Fruit fly (Drosophila melanogaster) whole organism, embryonic: ENCODE results near the gene wrm2.
A peak's percentile ranks its signal among the peaks of the same experiment; 100 is the strongest.

Experiments used
- Bgb ChIP-seq: fragments of 200-800 bp; sonication (Bioruptor generic); IDR thresholded peaks from 2 replicates; pipeline ENCODE4 v1.3.6; 2022; ENCODE audit warnings: missing biosample characterization, missing genetic modification characterization; ENCODE audit not compliant: partially characterized antibody
- CG10543 ChIP-seq: fragments of 200-800 bp; sonication (Bioruptor generic); optimal IDR thresholded peaks from 3 replicates; lab custom pipeline; 2017; ENCODE audit warnings: missing biosample characterization, mild to moderate bottlenecking, missing genetic modification characterization, moderate library complexity
- CG11456 ChIP-seq: fragments of 200-800 bp; sonication (Bioruptor generic); IDR thresholded peaks from 3 replicates; pipeline ENCODE4 v1.3.6; 2022; ENCODE audit warnings: missing biosample characterization, missing genetic modification characterization
- CG12769 ChIP-seq: fragments of 200-800 bp; sonication (Bioruptor generic); optimal IDR thresholded peaks from 2 replicates; lab custom pipeline; 2019; ENCODE audit warnings: missing biosample characterization, mild to moderate bottlenecking, missing genetic modification characterization, moderate library complexity
- CG13775 ChIP-seq: fragments of 200-800 bp; sonication (Bioruptor generic); optimal IDR thresholded peaks from 3 replicates; lab custom pipeline; 2017; ENCODE audit warnings: missing biosample characterization, mild to moderate bottlenecking, missing genetic modification characterization
- CG15011 ChIP-seq: fragments of 200-800 bp; sonication (Bioruptor generic); optimal IDR thresholded peaks from 3 replicates; lab custom pipeline; 2018; ENCODE audit warnings: missing biosample characterization, mild to moderate bottlenecking, missing genetic modification characterization
- CG1647 ChIP-seq: fragments of 200-800 bp; sonication (Bioruptor generic); optimal IDR thresholded peaks from 3 replicates; lab custom pipeline; 2016; ENCODE audit warnings: missing biosample characterization, missing genetic modification characterization
- CG17359 ChIP-seq: fragments of 200-800 bp; sonication (Bioruptor generic); optimal IDR thresholded peaks from 3 replicates; lab custom pipeline; 2018; ENCODE audit warnings: missing biosample characterization, mild to moderate bottlenecking, missing genetic modification characterization, moderate library complexity
- CG17385 ChIP-seq: fragments of 200-800 bp; sonication (Bioruptor generic); optimal IDR thresholded peaks from 3 replicates; lab custom pipeline; 2018; ENCODE audit warnings: missing biosample characterization, mild to moderate bottlenecking, missing genetic modification characterization
- CG18476 ChIP-seq: fragments of 200-800 bp; sonication (Bioruptor generic); optimal IDR thresholded peaks from 2 replicates; lab custom pipeline; 2016; ENCODE audit warnings: missing biosample characterization, mild to moderate bottlenecking, missing genetic modification characterization
- CG18599 ChIP-seq: fragments of 200-800 bp; sonication (Bioruptor generic); optimal IDR thresholded peaks from 3 replicates; lab custom pipeline; 2017; ENCODE audit warnings: missing biosample characterization, missing genetic modification characterization, mild to moderate bottlenecking, moderate library complexity, missing genetic modification reagents
- CG33213 ChIP-seq: fragments of 200-800 bp; sonication (Bioruptor generic); optimal IDR thresholded peaks from 3 replicates; lab custom pipeline; 2016; ENCODE audit warnings: missing biosample characterization, missing genetic modification characterization
- CG34224 ChIP-seq: fragments of 200-800 bp; sonication (Bioruptor generic); IDR thresholded peaks from 3 replicates; pipeline ENCODE4 v1.3.6; 2022; ENCODE audit warnings: missing biosample characterization, missing genetic modification characterization; ENCODE audit not compliant: partially characterized antibody
- CG3995 ChIP-seq: fragments of 200-800 bp; sonication (Bioruptor generic); optimal IDR thresholded peaks from 3 replicates; lab custom pipeline; 2016; ENCODE audit warnings: missing biosample characterization, missing genetic modification characterization
- CG42726 ChIP-seq: fragments of 200-800 bp; sonication (Bioruptor generic); IDR thresholded peaks from 2 replicates; pipeline ENCODE4 v1.3.6; 2022; ENCODE audit warnings: missing biosample characterization, missing genetic modification characterization; ENCODE audit not compliant: partially characterized antibody
- CG6791 ChIP-seq: fragments of 200-800 bp; sonication (Bioruptor generic); IDR thresholded peaks from 3 replicates; pipeline ENCODE4 v1.3.6; 2022; ENCODE audit warnings: missing biosample characterization, missing genetic modification characterization; ENCODE audit not compliant: partially characterized antibody
- CG6813 ChIP-seq: fragments of 200-800 bp; sonication (Bioruptor generic); optimal IDR thresholded peaks from 2 replicates; lab custom pipeline; 2017; ENCODE audit warnings: missing biosample characterization, missing genetic modification characterization, mild to moderate bottlenecking, moderate library complexity, missing genetic modification reagents
- CG8281 ChIP-seq: fragments of 200-800 bp; sonication (Bioruptor generic); optimal IDR thresholded peaks from 2 replicates; lab custom pipeline; 2018; ENCODE audit warnings: missing biosample characterization, mild to moderate bottlenecking, missing genetic modification characterization, moderate library complexity
- CG9817 ChIP-seq: fragments of 200-800 bp; sonication (Bioruptor generic); optimal IDR thresholded peaks from 2 replicates; lab custom pipeline; 2018; ENCODE audit warnings: missing biosample characterization, mild to moderate bottlenecking, missing genetic modification characterization, moderate library complexity
- CG9876 ChIP-seq: fragments of 200-800 bp; sonication (Bioruptor generic); optimal IDR thresholded peaks from 2 replicates; lab custom pipeline; 2016; ENCODE audit warnings: missing biosample characterization, missing genetic modification characterization
- Chrac-16 ChIP-seq: fragments of 200-800 bp; sonication (Bioruptor generic); optimal IDR thresholded peaks from 3 replicates; lab custom pipeline; 2016; ENCODE audit warnings: missing biosample characterization, missing genetic modification characterization
- D ChIP-seq, 2 experiments: fragments of 200-800 bp in 1 of 2; fragments of >200 bp in 1 of 2; sonication (Bioruptor generic) in 1 of 2; optimal IDR thresholded peaks; 2 replicates in 1 of 2; 3 replicates in 1 of 2; lab custom pipeline; 2017; ENCODE audit warnings: mild to moderate bottlenecking in 1 of 2, missing biosample characterization in 1 of 2, missing genetic modification characterization in 1 of 2, missing genetic modification reagents in 1 of 2
- E2f1 ChIP-seq: fragments of 200-800 bp; sonication (Bioruptor generic); IDR thresholded peaks from 2 replicates; pipeline ENCODE4 v1.3.6; 2022; ENCODE audit warnings: missing biosample characterization, missing genetic modification characterization
- Mes4 ChIP-seq: fragments of 200-800 bp; sonication (Bioruptor generic); optimal IDR thresholded peaks from 2 replicates; lab custom pipeline; 2016; ENCODE audit warnings: missing biosample characterization, missing genetic modification characterization
- Oaz ChIP-seq: fragments of 200-800 bp; sonication (Bioruptor generic); IDR thresholded peaks from 2 replicates; pipeline ENCODE4 v1.3.6; 2022; ENCODE audit warnings: missing biosample characterization, missing genetic modification characterization
- PHDP ChIP-seq: fragments of 200-800 bp; sonication (Bioruptor generic); optimal IDR thresholded peaks from 3 replicates; lab custom pipeline; 2018; ENCODE audit warnings: missing biosample characterization, mild to moderate bottlenecking, missing genetic modification characterization, moderate library complexity
- Ssrp ChIP-seq: fragments of 200-800 bp; sonication (Bioruptor generic); optimal IDR thresholded peaks from 2 replicates; lab custom pipeline; 2018; ENCODE audit warnings: missing biosample characterization, mild to moderate bottlenecking, missing genetic modification characterization, moderate library complexity
- Stat92E ChIP-seq, 3 experiments: fragments of >200 bp in 2 of 3; fragments of 200-800 bp in 1 of 3; sonication (Bioruptor generic) in 1 of 3; optimal IDR thresholded peaks; 2 replicates each; lab custom pipeline; 2017 to 2019; ENCODE audit warnings: missing biosample characterization in 3 of 3, missing genetic modification characterization in 3 of 3, mild to moderate bottlenecking in 1 of 3, moderate library complexity in 1 of 3
- ap ChIP-seq: fragments of 200-800 bp; sonication (Bioruptor generic); IDR thresholded peaks from 2 replicates; pipeline ENCODE4 v1.3.6; 2022; ENCODE audit warnings: missing biosample characterization, missing genetic modification characterization
- corto ChIP-seq: fragments of 200-800 bp; sonication (Bioruptor generic); optimal IDR thresholded peaks from 2 replicates; lab custom pipeline; 2016; ENCODE audit warnings: missing biosample characterization, mild to moderate bottlenecking, missing genetic modification characterization, moderate library complexity
- croc ChIP-seq: fragments of 200-800 bp; sonication (Bioruptor generic); conservative IDR thresholded peaks from 3 replicates; pipeline ENCODE4 v1.3.6; 2022; ENCODE audit warnings: missing biosample characterization, missing genetic modification characterization
- disco-r ChIP-seq: fragments of 200-800 bp; sonication (Bioruptor generic); optimal IDR thresholded peaks from 2 replicates; lab custom pipeline; 2016; ENCODE audit warnings: missing biosample characterization, missing genetic modification characterization
- esg ChIP-seq: fragments of 200-800 bp; sonication (Bioruptor generic); conservative IDR thresholded peaks from 2 replicates; pipeline ENCODE4 v1.3.6; 2022; ENCODE audit warnings: missing biosample characterization, missing genetic modification characterization
- hkb ChIP-seq, 2 experiments: fragments of 200-800 bp in 1 of 2; fragments of >200 bp in 1 of 2; sonication (Bioruptor generic) in 1 of 2; IDR thresholded peaks in 1 of 2; optimal IDR thresholded peaks in 1 of 2; 2 replicates each; pipeline versions ENCODE4 v1.3.6 to Lab custom; 2017 to 2022; ENCODE audit warnings: missing biosample characterization in 1 of 2, missing genetic modification characterization in 1 of 2
- kah ChIP-seq: fragments of 200-800 bp; sonication (Bioruptor generic); optimal IDR thresholded peaks from 2 replicates; lab custom pipeline; 2018; ENCODE audit warnings: missing biosample characterization, mild to moderate bottlenecking, missing genetic modification characterization
- kni ChIP-seq: fragments of 200-800 bp; sonication (Bioruptor generic); optimal IDR thresholded peaks from 3 replicates; lab custom pipeline; 2017; ENCODE audit warnings: mild to moderate bottlenecking, missing biosample characterization, missing genetic modification reagents, missing genetic modification characterization
- mam ChIP-seq: fragments of 200-800 bp; sonication (Bioruptor generic); optimal IDR thresholded peaks from 3 replicates; lab custom pipeline; 2016; ENCODE audit warnings: missing biosample characterization, missing genetic modification characterization
- pan ChIP-seq, 4 experiments: fragments of >200 bp in 3 of 4; fragments of 200-800 bp in 1 of 4; sonication (Bioruptor generic) in 1 of 4; optimal IDR thresholded peaks in 3 of 4; IDR thresholded peaks in 1 of 4; 2 replicates each; pipeline versions ENCODE4 v1.3.6 to Lab custom; 2017 to 2022; ENCODE audit warnings: missing biosample characterization in 2 of 4, missing genetic modification characterization in 2 of 4, mixed read lengths in 1 of 4
- peb ChIP-seq: fragments of 200-800 bp; sonication (Bioruptor generic); IDR thresholded peaks from 2 replicates; pipeline ENCODE4 v1.3.6; 2022; ENCODE audit warnings: missing biosample characterization, missing genetic modification characterization
- ranshi ChIP-seq: fragments of 200-800 bp; sonication (Bioruptor generic); IDR thresholded peaks from 2 replicates; pipeline ENCODE4 v1.3.6; 2022; ENCODE audit warnings: missing biosample characterization, missing genetic modification characterization
- schlank ChIP-seq: fragments of 200-800 bp; sonication (Bioruptor generic); optimal IDR thresholded peaks from 2 replicates; lab custom pipeline; 2018; ENCODE audit warnings: missing biosample characterization, mild to moderate bottlenecking, missing genetic modification characterization
- sr ChIP-seq: fragments of 200-800 bp; sonication (Bioruptor generic); IDR thresholded peaks from 3 replicates; pipeline ENCODE4 v1.3.6; 2022; ENCODE audit warnings: missing biosample characterization, missing genetic modification characterization
- tgo ChIP-seq: fragments of 200-800 bp; sonication (Bioruptor generic); IDR thresholded peaks from 3 replicates; pipeline ENCODE4 v1.3.6; 2022; ENCODE audit warnings: missing biosample characterization, missing genetic modification characterization
- tin ChIP-seq: fragments of 200-800 bp; sonication (Bioruptor generic); optimal IDR thresholded peaks from 3 replicates; lab custom pipeline; 2016; ENCODE audit warnings: missing biosample characterization, missing genetic modification characterization
- ttk ChIP-seq: fragments of 200-800 bp; sonication (Bioruptor generic); IDR thresholded peaks from 2 replicates; pipeline ENCODE4 v2.1.2; 2022; ENCODE audit warnings: missing biosample characterization, missing genetic modification characterization
- tup ChIP-seq: fragments of 200-800 bp; sonication (Bioruptor generic); optimal IDR thresholded peaks from 2 replicates; lab custom pipeline; 2016; ENCODE audit warnings: missing biosample characterization, mild to moderate bottlenecking, missing genetic modification characterization, moderate library complexity
- zen2 ChIP-seq: fragments of 200-800 bp; sonication (Bioruptor generic); IDR thresholded peaks from 3 replicates; pipeline ENCODE4 v1.3.6; 2022; ENCODE audit warnings: missing biosample characterization, missing genetic modification characterization; ENCODE audit not compliant: partially characterized antibody

wrm2 gene

DNA sequence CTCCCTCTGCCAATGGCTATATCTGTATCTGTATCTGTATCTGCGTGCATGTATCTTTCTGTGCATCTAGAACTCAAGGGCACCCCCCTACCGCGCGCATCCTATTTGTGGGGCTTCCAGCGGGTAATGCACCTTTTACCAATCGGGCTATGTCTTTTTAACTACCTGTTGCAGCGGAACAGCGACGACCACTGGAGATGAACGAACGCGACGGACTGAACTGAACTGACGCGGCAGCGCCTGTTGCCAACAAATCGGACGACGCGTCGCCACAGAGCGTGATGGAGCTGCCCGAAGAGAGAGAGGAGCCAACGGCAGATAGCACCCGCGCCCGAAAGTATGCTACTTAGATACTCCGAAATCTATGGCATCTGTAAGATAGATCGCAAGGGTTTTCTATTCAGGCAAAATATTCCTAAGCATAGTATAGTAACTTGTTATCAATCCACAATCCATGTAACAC lies 10.0 kb upstream of the wrm2 start, which contains the start of gene Cln7 (continued):
- TF ChIP-seq CG33213 (no peak), CG13775 (GFP tag; lab: Kevin White, UChicago) (no peak), tgo (GFP tag; lab: Robert Waterston, UW) (no peak), CG10543 (GFP tag; lab: Kevin White, UChicago) (peak; percentile 56), CG17385 (peak; percentile 53), corto (GFP tag; lab: Kevin White, UChicago) (no peak), croc (no peak), CG42726 (peak; percentile 38; the same call in 1 of the 2 replicates), CG18599 (peak; percentile 31), sr (GFP tag; lab: Robert Waterston, UW) (peak; percentile 44; the same call in 1 of the 3 replicates), D (optimal IDR thresholded peaks at IDR 0.05; lab: Kevin White, UChicago) (no peak), D (GFP tag; optimal IDR thresholded peaks at IDR 0.05; lab: Kevin White, UChicago) (no peak), CG9876 (GFP tag; lab: Kevin White, UChicago) (no peak), ranshi (GFP tag; lab: Robert Waterston, UW) (no peak; the same call in 1 of the 2 replicates), PHDP (tag; lab: Kevin White, UChicago) (peak; percentile 50), kni (peak; percentile 89), CG6791 (GFP tag; lab: Robert Waterston, UW) (peak; percentile 69; the same call in 2 of the 3 replicates), CG11456 (no peak), CG34224 (GFP tag; lab: Robert Waterston, UW) (no peak), CG9817 (no peak), kah (GFP tag; lab: Kevin White, UChicago) (peak; percentile 98), pan (optimal IDR thresholded peaks at IDR 0.05; lab: Kevin White, UChicago) (no peak), pan (GFP tag; optimal IDR thresholded peaks at IDR 0.05 in 1 of 2, IDR thresholded peaks at IDR 0.05 in 1 of 2) (peak in 1 of 2 experiments; percentile 17), CG8281 (no peak), Ssrp (tag; lab: Kevin White, UChicago) (no peak), E2f1 (GFP tag; lab: Robert Waterston, UW) (no peak), CG17359 (tag; lab: Kevin White, UChicago) (peak; percentile 31), tup (no peak), schlank (tag; lab: Kevin White, UChicago) (peak; percentile 15), esg (GFP tag; lab: Robert Waterston, UW) (no peak), CG12769 (tag; lab: Kevin White, UChicago) (no peak), CG6813 (GFP tag; lab: Kevin White, UChicago) (peak; percentile 14), ttk (GFP tag; lab: Robert Waterston, UW) (no peak), CG3995 (GFP tag; lab: Kevin White, UChicago) (no peak), disco-r (GFP tag; lab: Kevin White, UChicago) (no peak), zen2 (GFP tag; lab: Robert Waterston, UW) (no peak), Bgb (peak; percentile 38; the same call in 1 of the 2 replicates), tin (GFP tag; lab: Kevin White, UChicago) (no peak), Stat92E (GFP tag; optimal IDR thresholded peaks at IDR 0.05; lab: Kevin White, UChicago) (peak in 1 of 3 experiments; percentile 88), peb (GFP tag; lab: Robert Waterston, UW) (no peak), hkb (optimal IDR thresholded peaks at IDR 0.05; lab: Kevin White, UChicago) (no peak), hkb (GFP tag; IDR thresholded peaks at IDR 0.05; lab: Robert Waterston, UW) (peak; percentile 58), CG1647 (GFP tag; lab: Kevin White, UChicago) (no peak), Mes4 (GFP tag; lab: Kevin White, UChicago) (no peak), Oaz (GFP tag; lab: Robert Waterston, UW) (no peak), Chrac-16 (GFP tag; lab: Kevin White, UChicago) (no peak), CG15011 (GFP tag; lab: Kevin White, UChicago) (no peak), mam (no peak), ap (GFP tag; lab: Robert Waterston, UW) (peak; percentile 49; the same call in 1 of the 2 replicates), CG18476 (GFP tag; lab: Kevin White, UChicago) (no peak)
